Worm (Caenorhabditis elegans): Measurements from ENCODE around the gene F07G11.1.

DNA sequence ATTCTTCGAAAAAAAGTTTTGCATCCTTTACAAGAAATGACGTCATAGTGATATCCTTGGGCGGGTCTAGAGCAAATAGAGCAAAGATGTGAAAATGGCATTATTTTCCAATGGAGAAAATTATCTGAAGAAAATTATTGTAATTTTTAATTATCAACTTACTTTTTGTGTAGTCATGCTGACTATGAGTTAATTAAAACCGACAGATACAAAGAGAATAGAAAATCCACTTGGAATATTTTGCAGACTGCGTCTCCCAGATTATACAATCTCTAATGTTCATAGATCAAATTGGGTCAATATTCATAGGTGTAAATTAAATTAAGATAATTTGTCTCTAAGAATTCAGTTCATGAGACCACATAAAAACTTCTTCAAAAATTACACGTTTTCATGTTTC lies 42.4 kb downstream of the F07G11.1 start, which contains the start of gene nhr-149:
- TF ChIP-seq pqm-1 (tag; optimal IDR thresholded peaks at IDR 0.05) (no peak), nhr-12 (tag; optimal IDR thresholded peaks at IDR 0.05) (no peak), nhr-28 (tag; optimal IDR thresholded peaks at IDR 0.05) (no peak), nfya-1 (tag; optimal IDR thresholded peaks at IDR 0.05; ENCODE audit: insufficient read depth) (no peak), nhr-11 (tag; optimal IDR thresholded peaks at IDR 0.05) (no peak), eor-1 (tag; optimal IDR thresholded peaks at IDR 0.05) (no peak), ama-1 (optimal IDR thresholded peaks at IDR 0.05) (no peak), nhr-23 (tag; optimal IDR thresholded peaks at IDR 0.05) (no peak), ceh-16 (tag; optimal IDR thresholded peaks at IDR 0.05) (no peak), nhr-67 (tag; optimal IDR thresholded peaks at IDR 0.05) (no peak), mdl-1 (tag; optimal IDR thresholded peaks at IDR 0.05) (no peak), tbx-2 (tag; optimal IDR thresholded peaks at IDR 0.05) (no peak), nhr-237 (tag; optimal IDR thresholded peaks at IDR 0.05) (no peak)
